Worm (Caenorhabditis elegans): ENCODE measurements around the gene ergi-2.

The ergi-2 gene

ce11 chrX:14983274-14983673 is 23.8 kb downstream of the ergi-2 start, which contains the start of gene rbg-1:
rbg-1 (plus strand) TSS chrX:14983533.
- TF ChIP-seq hmg-4 (GFP tag; optimal IDR thresholded peaks at IDR 0.05) (no peak), B0310.2 (tag; optimal IDR thresholded peaks at IDR 0.05) (no peak), ceh-13 (GFP tag; optimal IDR thresholded peaks at IDR 0.05) (no peak), hnd-1 (tag; optimal IDR thresholded peaks at IDR 0.05) (no peak), hmbx-1 (tag; optimal IDR thresholded peaks at IDR 0.05) (no peak), sea-1 (GFP tag; conservative IDR thresholded peaks at IDR 0.05) (no peak), aly-1 (tag; optimal IDR thresholded peaks at IDR 0.05) (no peak), ama-1 (optimal IDR thresholded peaks at IDR 0.05) (no peak), tbx-11 (GFP tag; IDR thresholded peaks at IDR 0.05) (no peak), F13C5.2 (tag; optimal IDR thresholded peaks at IDR 0.05) (no peak), ceh-36 (tag; optimal IDR thresholded peaks at IDR 0.05) (no peak), tbx-37 (GFP tag; conservative IDR thresholded peaks at IDR 0.05) (no peak), flt-1 (GFP tag; IDR thresholded peaks at IDR 0.05) (no peak), ets-7 (tag; optimal IDR thresholded peaks at IDR 0.05) (no peak), scrt-1 (GFP tag; IDR thresholded peaks at IDR 0.05) (no peak), pes-1 (GFP tag; IDR thresholded peaks at IDR 0.05) (no peak), tra-4 (tag; optimal IDR thresholded peaks at IDR 0.05) (no peak)

ce11 chrX:14982525-14982924 is 24.6 kb downstream of the ergi-2 start, which contains the start of gene plp-2:
plp-2 (minus strand) TSS chrX:14982804.
- TF ChIP-seq aly-1 (tag; optimal IDR thresholded peaks at IDR 0.05) (no peak), hmbx-1 (tag; optimal IDR thresholded peaks at IDR 0.05) (no peak), ets-7 (tag; optimal IDR thresholded peaks at IDR 0.05) (no peak), B0310.2 (tag; optimal IDR thresholded peaks at IDR 0.05) (no peak), ceh-36 (tag; optimal IDR thresholded peaks at IDR 0.05) (no peak), F13C5.2 (tag; optimal IDR thresholded peaks at IDR 0.05) (no peak)

ce11 chrX:14979388-14979787 is 27.7 kb downstream of the ergi-2 start, which contains the start of gene emre-1:
emre-1 (plus strand) TSS chrX:14979688.
- no peak for TF ChIP-seq ets-7 (tag; optimal IDR thresholded peaks at IDR 0.05)
- TF ChIP-seq hmg-4 (GFP tag; optimal IDR thresholded peaks at IDR 0.05), result no peak
- no peak for TF ChIP-seq scrt-1 (GFP tag; IDR thresholded peaks at IDR 0.05)
- TF ChIP-seq sea-1 (GFP tag; conservative IDR thresholded peaks at IDR 0.05), result no peak
- TF ChIP-seq aly-1 (tag; optimal IDR thresholded peaks at IDR 0.05), result no peak
- TF ChIP-seq hmbx-1 (tag; optimal IDR thresholded peaks at IDR 0.05), result no peak
- TF ChIP-seq pes-1 (GFP tag; IDR thresholded peaks at IDR 0.05), result no peak
- TF ChIP-seq ama-1 (optimal IDR thresholded peaks at IDR 0.05), result no peak
- TF ChIP-seq flt-1 (GFP tag; IDR thresholded peaks at IDR 0.05), result no peak

ce11 chrX:14978756-14979155 is 28.4 kb downstream of the ergi-2 start:
- TF ChIP-seq tbx-37 (GFP tag; conservative IDR thresholded peaks at IDR 0.05) (no peak), tra-4 (tag; optimal IDR thresholded peaks at IDR 0.05) (no peak), scrt-1 (GFP tag; IDR thresholded peaks at IDR 0.05) (no peak), B0310.2 (tag; optimal IDR thresholded peaks at IDR 0.05) (no peak), ama-1 (optimal IDR thresholded peaks at IDR 0.05) (no peak), flt-1 (GFP tag; IDR thresholded peaks at IDR 0.05) (no peak), ets-7 (tag; optimal IDR thresholded peaks at IDR 0.05) (no peak), ceh-13 (GFP tag; optimal IDR thresholded peaks at IDR 0.05) (no peak), sea-1 (GFP tag; conservative IDR thresholded peaks at IDR 0.05) (no peak), aly-1 (tag; optimal IDR thresholded peaks at IDR 0.05) (no peak), hmbx-1 (tag; optimal IDR thresholded peaks at IDR 0.05) (no peak), tbx-11 (GFP tag; IDR thresholded peaks at IDR 0.05) (no peak)

- TF ChIP-seq hmbx-1 (tag; optimal IDR thresholded peaks at IDR 0.05), result no peak
- no peak for TF ChIP-seq ets-7 (tag; optimal IDR thresholded peaks at IDR 0.05)
- TF ChIP-seq aly-1 (tag; optimal IDR thresholded peaks at IDR 0.05), result no peak
- no peak for TF ChIP-seq flt-1 (GFP tag; IDR thresholded peaks at IDR 0.05)
- TF ChIP-seq hmg-4 (GFP tag; optimal IDR thresholded peaks at IDR 0.05), result no peak
- TF ChIP-seq ceh-13 (GFP tag; optimal IDR thresholded peaks at IDR 0.05), result no peak
- no peak for TF ChIP-seq ceh-36 (tag; optimal IDR thresholded peaks at IDR 0.05)
- TF ChIP-seq tra-4 (tag; optimal IDR thresholded peaks at IDR 0.05), result no peak
- no peak for TF ChIP-seq sea-1 (GFP tag; conservative IDR thresholded peaks at IDR 0.05)
- TF ChIP-seq ama-1 (optimal IDR thresholded peaks at IDR 0.05), result no peak
- no peak for TF ChIP-seq tbx-37 (GFP tag; conservative IDR thresholded peaks at IDR 0.05)
- TF ChIP-seq pes-1 (GFP tag; IDR thresholded peaks at IDR 0.05), result no peak
- no peak for TF ChIP-seq scrt-1 (GFP tag; IDR thresholded peaks at IDR 0.05)
- TF ChIP-seq F13C5.2 (tag; optimal IDR thresholded peaks at IDR 0.05), result no peak
- TF ChIP-seq B0310.2 (tag; optimal IDR thresholded peaks at IDR 0.05), result no peak
- no peak for TF ChIP-seq hnd-1 (tag; optimal IDR thresholded peaks at IDR 0.05)
Observed at ce11 chrX:14976840-14977534, 30.1 kb downstream of the ergi-2 start.

- TF ChIP-seq F13C5.2 (tag; optimal IDR thresholded peaks at IDR 0.05), result peak; percentile 2
- no peak for TF ChIP-seq ceh-36 (tag; optimal IDR thresholded peaks at IDR 0.05)
Observed at ce11 chrX:14975467-14976167, 31.5 kb downstream of the ergi-2 start, which contains the start of gene F20D1.3. F20D1.3 (plus strand) TSS chrX:14976117.

ce11 chrX:14973085-14973484 is 34.0 kb downstream of the ergi-2 start:
- TF ChIP-seq sea-1 (GFP tag; conservative IDR thresholded peaks at IDR 0.05) (no peak), B0310.2 (tag; optimal IDR thresholded peaks at IDR 0.05) (no peak), hmbx-1 (tag; optimal IDR thresholded peaks at IDR 0.05) (no peak)

Measured in whole organism, early embryonic.